Fruit fly (Drosophila melanogaster) whole organism: ENCODE results near the gene Nmd3.

Source experiments
- CG8478 ChIP-seq: fragments of >200 bp; optimal IDR thresholded peaks from 2 replicates; lab custom pipeline; 2018; ENCODE audit warnings: inconsistent platforms
- Dll ChIP-seq: fragments of >200 bp; optimal IDR thresholded peaks from 2 replicates; lab custom pipeline; 2017
- EcR ChIP-seq, 2 experiments: fragments of >200 bp; optimal IDR thresholded peaks; 2 replicates each; lab custom pipeline; 2017; ENCODE audit warnings: missing biosample characterization in 2 of 2, missing genetic modification characterization in 2 of 2, missing genetic modification reagents in 2 of 2
- pan ChIP-seq: fragments of >200 bp; optimal IDR thresholded peaks from 2 replicates; lab custom pipeline; 2017
- psq ChIP-seq: fragments of >200 bp; optimal IDR thresholded peaks from 2 replicates; lab custom pipeline; 2017
- usp ChIP-seq: fragments of >200 bp; optimal IDR thresholded peaks from 2 replicates; lab custom pipeline; 2017; ENCODE audit warnings: missing biosample characterization, missing genetic modification characterization, mixed read lengths

Nmd3 gene

dm6 chrX:2184563-2184962, at the start of gene Nmd3, which contains the start of gene CG17776:
Gene Nmd3, minus strand, starts transcription at chrX:2184668.
Gene CG17776, plus strand, starts transcription at chrX:2184725.
- TF ChIP-seq psq (no peak), EcR (GFP tag; optimal IDR thresholded peaks at IDR 0.05; lab: Kevin White, UChicago) (no peak), pan (lab: Kevin White, UChicago) (no peak), CG8478 (lab: Kevin White, UChicago) (no peak), Dll (no peak), usp (GFP tag; lab: Kevin White, UChicago) (no peak)

dm6 chrX:2225138-2225537, 40.7 kb upstream of the Nmd3 start, which contains the start of gene pcx:
Gene pcx, plus strand, starts transcription at chrX:2225296.
- no peak for TF ChIP-seq usp (GFP tag; lab: Kevin White, UChicago)
- TF ChIP-seq psq, result no peak
- TF ChIP-seq Dll, result no peak
- no peak for TF ChIP-seq EcR (GFP tag; optimal IDR thresholded peaks at IDR 0.05; lab: Kevin White, UChicago)
- no peak for TF ChIP-seq CG8478 (lab: Kevin White, UChicago)
- no peak for TF ChIP-seq pan (lab: Kevin White, UChicago)

DNA sequence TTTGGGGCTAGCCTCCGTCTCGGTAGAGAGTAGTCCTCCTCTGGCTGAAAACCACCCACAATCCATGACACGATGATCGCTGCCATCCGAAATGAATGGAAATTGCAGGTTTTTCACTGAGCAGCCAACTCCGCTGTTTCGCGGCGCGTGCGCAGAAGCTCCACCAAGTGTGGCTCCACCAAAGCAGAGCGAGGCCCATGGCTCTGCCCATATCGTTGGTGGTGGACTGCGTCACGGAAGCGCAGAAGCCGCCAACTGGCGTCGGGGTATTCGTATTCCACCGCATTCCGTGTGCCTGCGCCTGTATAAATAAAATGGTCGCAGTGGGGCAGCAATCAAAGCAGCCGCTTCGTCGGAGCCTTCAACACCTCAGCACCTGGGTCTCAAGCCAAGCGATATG, 39.0 kb upstream of the Nmd3 start, which contains the start of gene CG14052:
Gene CG14052 (plus strand): TSS at position 301 of the 400 bp plus-strand sequence.
- TF ChIP-seq CG8478 (lab: Kevin White, UChicago) (no peak), pan (lab: Kevin White, UChicago) (no peak), psq (no peak), EcR (GFP tag; optimal IDR thresholded peaks at IDR 0.05; lab: Kevin White, UChicago) (no peak), Dll (no peak), usp (GFP tag; lab: Kevin White, UChicago) (no peak)

- no peak for TF ChIP-seq usp (GFP tag; lab: Kevin White, UChicago)
- TF ChIP-seq Dll, result no peak
- TF ChIP-seq EcR (GFP tag; optimal IDR thresholded peaks at IDR 0.05; lab: Kevin White, UChicago), result no peak
- no peak for TF ChIP-seq pan (lab: Kevin White, UChicago)
- TF ChIP-seq CG8478 (lab: Kevin White, UChicago), result no peak
- no peak for TF ChIP-seq psq
These were observed 37.8 kb upstream of the Nmd3 start, which contains the start of gene Vinc for dm6 chrX:2222181-2222790. Gene Vinc, minus strand, starts transcription at chrX:2222567.

DNA sequence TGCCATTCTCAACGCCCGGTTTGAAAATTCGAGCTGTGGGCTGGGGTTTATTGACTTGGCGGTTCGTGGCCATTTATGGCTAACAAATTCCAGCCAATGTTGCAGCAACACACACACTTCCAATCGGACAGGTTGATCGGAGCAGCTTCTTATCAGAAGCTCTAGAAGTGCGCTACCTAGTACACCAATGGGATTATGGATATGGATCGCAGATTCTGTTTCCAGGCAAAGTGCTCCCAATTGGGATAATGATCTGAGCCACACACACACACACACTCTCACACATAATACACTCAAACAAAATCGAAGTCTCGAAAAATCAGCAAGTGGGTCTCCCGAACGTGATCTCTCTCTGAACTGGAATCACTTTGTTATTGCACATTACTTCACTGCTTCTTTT, 37.1 kb upstream of the Nmd3 start:
- TF ChIP-seq usp (GFP tag; lab: Kevin White, UChicago), result no peak
- no peak for TF ChIP-seq psq
- TF ChIP-seq CG8478 (lab: Kevin White, UChicago), result no peak
- no peak for TF ChIP-seq Dll
- no peak for TF ChIP-seq EcR (GFP tag; optimal IDR thresholded peaks at IDR 0.05; lab: Kevin White, UChicago)
- no peak for TF ChIP-seq pan (lab: Kevin White, UChicago)

DNA sequence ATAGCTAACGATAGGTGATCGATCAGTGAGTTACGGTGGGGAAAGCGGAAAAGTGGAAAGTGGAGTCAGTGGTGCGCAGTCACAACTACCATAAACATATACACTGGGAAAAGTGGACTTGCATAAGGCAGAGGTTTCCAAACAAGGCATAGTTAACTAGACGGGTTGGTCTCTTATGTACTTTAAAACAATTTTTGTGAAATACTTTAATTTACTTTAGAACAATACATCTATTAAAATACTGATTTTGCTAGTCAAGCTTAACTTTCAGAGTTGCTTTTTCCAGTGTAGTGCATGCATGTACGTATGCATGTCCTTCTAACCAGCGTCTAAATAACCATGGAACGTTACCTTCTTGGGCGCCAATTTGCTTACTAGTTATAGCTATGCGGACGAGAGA, 35.4 kb upstream of the Nmd3 start:
- TF ChIP-seq psq, result no peak
- TF ChIP-seq pan (lab: Kevin White, UChicago), result no peak
- TF ChIP-seq usp (GFP tag; lab: Kevin White, UChicago), result no peak
- no peak for TF ChIP-seq CG8478 (lab: Kevin White, UChicago)
- no peak for TF ChIP-seq Dll
- no peak for TF ChIP-seq EcR (GFP tag; optimal IDR thresholded peaks at IDR 0.05; lab: Kevin White, UChicago)

DNA sequence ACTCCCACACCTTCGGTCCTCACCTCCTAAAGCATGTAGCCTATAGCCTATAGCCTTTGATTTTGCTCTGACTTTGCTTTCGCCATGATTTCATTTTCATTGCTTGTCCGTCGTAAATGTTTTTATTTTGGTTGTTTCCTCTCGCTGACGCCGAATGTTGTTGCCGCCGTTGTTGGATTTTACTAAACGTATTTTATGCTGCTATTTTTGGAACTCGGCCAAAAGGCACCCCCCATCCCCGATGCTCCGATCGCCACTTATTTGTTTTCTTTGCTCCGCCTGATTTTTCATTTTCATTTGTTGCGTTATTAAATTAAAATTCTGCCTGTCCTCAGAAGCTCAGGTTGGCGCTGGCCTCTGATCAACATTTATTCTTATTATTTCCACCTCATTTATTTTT, 34.8 kb upstream of the Nmd3 start:
- no peak for TF ChIP-seq Dll
- TF ChIP-seq CG8478 (lab: Kevin White, UChicago), result no peak
- no peak for TF ChIP-seq psq
- no peak for TF ChIP-seq usp (GFP tag; lab: Kevin White, UChicago)
- TF ChIP-seq pan (lab: Kevin White, UChicago), result no peak
- TF ChIP-seq EcR (GFP tag; optimal IDR thresholded peaks at IDR 0.05; lab: Kevin White, UChicago), result no peak

dm6 chrX:2218455-2218854, 34.0 kb upstream of the Nmd3 start:
- TF ChIP-seq pan (lab: Kevin White, UChicago) (no peak), usp (GFP tag; lab: Kevin White, UChicago) (no peak), EcR (GFP tag; optimal IDR thresholded peaks at IDR 0.05; lab: Kevin White, UChicago) (no peak), Dll (no peak), CG8478 (lab: Kevin White, UChicago) (no peak), psq (no peak)

DNA sequence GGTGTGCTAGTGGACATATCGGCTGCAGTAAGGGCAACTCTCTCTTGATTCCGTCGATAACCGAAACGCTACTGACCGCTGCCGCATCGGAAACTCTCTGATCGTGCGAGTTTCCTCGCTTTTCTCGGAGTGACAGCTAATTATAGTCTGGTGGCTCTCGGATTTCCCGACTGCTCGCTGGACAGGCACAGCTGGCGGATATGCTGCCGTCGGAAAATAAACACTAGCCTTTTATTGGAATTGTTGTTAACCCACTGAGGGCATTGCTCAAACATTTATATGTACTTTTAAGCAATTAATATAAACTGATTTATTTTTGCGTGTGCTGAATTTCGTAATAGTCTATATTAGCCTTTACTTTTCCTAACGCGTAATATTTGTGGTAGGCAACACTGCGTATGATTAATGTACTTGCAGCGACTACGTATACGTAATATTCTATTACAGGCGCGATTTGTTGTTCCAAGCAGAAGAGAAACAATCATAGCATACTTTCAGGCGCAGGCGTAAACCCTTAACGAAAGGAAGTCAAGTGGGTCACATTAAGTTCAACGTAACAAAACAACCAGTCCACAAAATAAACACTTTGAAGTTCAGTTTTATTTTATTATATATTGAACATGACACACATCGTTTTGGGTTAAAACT, 29.4 kb upstream of the Nmd3 start, which contains the start of gene SmydA-8:
Gene SmydA-8 (minus strand): TSS at position 51 of the 648 bp plus-strand sequence.
- TF ChIP-seq psq (no peak), usp (GFP tag; lab: Kevin White, UChicago) (no peak), Dll (no peak), CG8478 (lab: Kevin White, UChicago) (no peak), pan (lab: Kevin White, UChicago) (no peak), EcR (GFP tag; optimal IDR thresholded peaks at IDR 0.05; lab: Kevin White, UChicago) (no peak)

DNA sequence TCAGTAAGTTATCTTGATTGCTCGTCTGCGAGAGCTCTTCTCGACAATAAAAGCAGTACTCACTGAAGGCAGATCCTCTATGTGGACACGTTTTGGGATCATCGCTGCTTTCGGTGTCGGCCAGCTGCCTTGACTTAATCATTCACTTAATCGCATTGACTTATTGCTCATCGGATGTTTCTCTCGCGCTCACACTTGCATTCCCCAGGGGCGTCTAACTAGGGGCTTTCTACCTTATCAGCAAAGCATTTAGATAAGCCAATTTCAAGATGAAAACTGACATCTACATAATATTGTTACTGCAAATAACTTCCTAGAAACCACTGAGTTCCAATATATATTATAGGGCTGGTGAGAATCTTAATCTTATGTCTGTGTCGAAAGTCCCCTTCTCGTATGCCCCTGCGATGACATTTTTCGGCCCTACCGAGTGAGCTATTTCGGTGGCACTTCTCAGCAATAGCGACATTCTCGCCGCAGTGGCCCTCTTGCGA, 27.9 kb upstream of the Nmd3 start:
- TF ChIP-seq pan (lab: Kevin White, UChicago), result no peak
- no peak for TF ChIP-seq EcR (GFP tag; optimal IDR thresholded peaks at IDR 0.05; lab: Kevin White, UChicago)
- no peak for TF ChIP-seq Dll

DNA sequence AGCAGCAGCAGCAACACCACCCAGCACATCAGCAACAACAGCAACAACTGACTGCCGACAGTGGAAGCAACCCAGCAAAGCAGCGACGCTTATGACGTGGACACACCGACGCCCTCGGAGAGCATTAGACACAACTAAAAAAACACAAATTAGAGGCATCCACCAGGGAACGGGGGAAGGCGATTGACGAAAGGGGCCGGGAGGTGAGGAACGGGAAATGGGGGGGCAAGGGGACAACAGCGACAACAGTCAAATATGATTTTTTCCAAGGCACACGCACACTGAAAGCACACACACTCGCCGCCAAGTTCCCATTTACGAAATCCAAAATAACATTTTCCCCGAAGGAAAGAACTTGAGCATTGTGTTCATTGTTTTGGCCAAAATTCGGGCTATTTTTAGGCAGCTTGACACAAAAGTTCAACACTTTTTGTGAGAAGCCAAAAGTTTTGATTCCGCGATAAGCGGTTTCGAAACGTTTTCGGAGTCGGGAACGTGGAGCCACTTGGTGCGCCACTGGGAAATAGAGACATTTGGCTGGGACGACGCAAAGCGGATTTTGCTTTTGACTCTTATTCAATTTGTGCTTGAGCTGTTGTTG, 24.3 kb upstream of the Nmd3 start:
- no peak for TF ChIP-seq CG8478 (lab: Kevin White, UChicago)
- no peak for TF ChIP-seq EcR (GFP tag; optimal IDR thresholded peaks at IDR 0.05; lab: Kevin White, UChicago)
- no peak for TF ChIP-seq pan (lab: Kevin White, UChicago)
- TF ChIP-seq psq, result no peak
- no peak for TF ChIP-seq Dll
- TF ChIP-seq usp (GFP tag; lab: Kevin White, UChicago), result no peak
